Fruit fly (Drosophila melanogaster) Kc167 (cell line): Measurements from ENCODE around the gene CG33773.

Experiments used
- Myc ChIP-seq: fragments of >200 bp; optimal IDR thresholded peaks from 2 replicates; lab custom pipeline; 2017; ENCODE audit warnings: missing external identifiers
- Sin3A ChIP-seq: fragments of >200 bp; optimal IDR thresholded peaks from 2 replicates; lab custom pipeline; 2018; ENCODE audit warnings: missing external identifiers
- h ChIP-seq: fragments of >200 bp; optimal IDR thresholded peaks from 3 replicates; lab custom pipeline; 2018; ENCODE audit warnings: missing external identifiers
- insv ChIP-seq: fragments of >200 bp; optimal IDR thresholded peaks from 3 replicates; lab custom pipeline; 2018; ENCODE audit warnings: missing external identifiers
- psq ChIP-seq: fragments of >200 bp; optimal IDR thresholded peaks from 2 replicates; lab custom pipeline; 2017; ENCODE audit warnings: missing external identifiers
- ttk ChIP-seq: sonication (Bioruptor generic); optimal IDR thresholded peaks from 2 replicates; lab custom pipeline; 2017; ENCODE audit warnings: missing external identifiers

The CG33773 gene

DNA sequence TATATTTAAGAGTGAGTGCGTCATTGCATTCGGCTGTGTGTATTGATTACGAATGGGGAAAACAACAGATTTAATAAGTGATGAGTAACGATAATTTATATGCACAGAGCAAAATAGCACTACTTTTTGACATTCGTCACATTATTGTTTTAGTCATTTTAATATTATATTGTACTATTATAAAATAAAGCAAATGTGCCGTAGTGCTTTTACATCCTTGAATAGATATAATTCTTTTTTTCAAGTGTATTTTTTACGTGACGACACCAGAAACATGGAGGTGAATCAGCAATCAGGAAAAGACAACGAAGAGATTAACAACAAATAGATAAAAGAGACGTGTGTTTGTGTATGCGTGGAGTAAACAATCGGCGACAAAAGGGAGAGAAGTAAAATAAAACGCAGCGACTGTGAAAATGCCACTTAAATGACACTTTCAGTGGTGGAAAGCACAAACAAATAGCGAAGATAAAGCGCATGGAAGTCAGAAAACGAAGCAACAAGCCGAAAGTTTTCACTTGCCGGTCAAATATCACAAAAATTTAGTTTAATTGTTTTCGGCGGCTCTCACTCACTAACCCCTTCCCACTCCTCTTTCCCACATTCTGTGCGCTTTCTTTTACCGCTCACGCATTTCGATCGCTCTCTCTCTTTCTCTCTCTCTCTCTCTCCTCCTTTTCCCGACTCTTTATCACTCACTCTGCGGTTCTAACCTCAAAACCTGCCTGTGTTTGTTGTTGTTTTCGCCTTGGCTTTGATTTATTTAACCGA lies 24.1 kb downstream of the CG33773 start:
- TF ChIP-seq ttk (lab: Kevin White, UChicago) (no peak), Sin3A (lab: Kevin White, UChicago) (no peak), Myc (lab: Kevin White, UChicago) (no peak), insv (lab: Kevin White, UChicago) (no peak), psq (lab: Kevin White, UChicago) (no peak), h (no peak)

DNA sequence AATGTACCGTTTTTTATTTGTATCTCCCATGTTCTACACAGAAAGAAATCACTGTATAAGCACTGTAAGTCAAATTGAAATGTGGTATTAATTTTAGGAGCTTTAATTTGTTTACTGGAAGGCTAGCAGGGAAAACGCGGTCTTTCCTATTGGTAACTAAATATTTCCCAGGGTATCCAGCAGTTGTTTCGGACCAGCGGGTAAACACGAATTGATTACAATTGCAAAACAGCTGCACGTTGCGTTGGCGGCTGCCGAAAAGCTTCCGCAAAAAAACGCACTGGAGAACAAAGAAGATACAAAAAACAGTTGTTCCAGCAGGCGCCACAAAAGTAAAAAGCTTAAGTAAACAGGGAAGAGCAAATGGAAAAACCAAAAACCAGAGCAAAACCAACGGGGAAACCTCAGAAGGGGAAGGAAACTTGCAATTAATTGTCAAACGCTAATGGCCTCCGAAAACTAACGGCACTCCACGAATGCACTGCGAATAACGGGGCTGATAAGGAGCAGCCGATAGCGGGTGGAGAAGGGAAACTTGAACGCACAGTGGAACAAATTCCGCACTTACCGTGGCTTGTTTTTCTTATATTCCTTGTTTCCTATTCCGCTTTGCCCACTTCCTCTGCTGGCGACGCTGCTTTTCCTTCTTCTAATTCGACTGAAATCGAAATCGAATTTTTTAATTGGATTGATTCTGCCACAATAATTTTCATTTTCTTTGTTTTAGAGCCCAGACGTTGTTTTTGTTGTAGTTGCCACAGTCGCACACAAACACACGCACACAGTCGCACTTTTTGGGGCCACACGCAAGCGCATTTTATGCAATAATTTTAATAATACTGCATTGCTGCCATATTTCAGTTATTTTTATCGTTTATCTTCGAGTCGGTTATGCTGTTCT lies 24.9 kb downstream of the CG33773 start:
- TF ChIP-seq h (no peak), psq (lab: Kevin White, UChicago) (no peak), Myc (lab: Kevin White, UChicago) (no peak), insv (lab: Kevin White, UChicago) (no peak), Sin3A (lab: Kevin White, UChicago) (no peak), ttk (lab: Kevin White, UChicago) (no peak)

DNA sequence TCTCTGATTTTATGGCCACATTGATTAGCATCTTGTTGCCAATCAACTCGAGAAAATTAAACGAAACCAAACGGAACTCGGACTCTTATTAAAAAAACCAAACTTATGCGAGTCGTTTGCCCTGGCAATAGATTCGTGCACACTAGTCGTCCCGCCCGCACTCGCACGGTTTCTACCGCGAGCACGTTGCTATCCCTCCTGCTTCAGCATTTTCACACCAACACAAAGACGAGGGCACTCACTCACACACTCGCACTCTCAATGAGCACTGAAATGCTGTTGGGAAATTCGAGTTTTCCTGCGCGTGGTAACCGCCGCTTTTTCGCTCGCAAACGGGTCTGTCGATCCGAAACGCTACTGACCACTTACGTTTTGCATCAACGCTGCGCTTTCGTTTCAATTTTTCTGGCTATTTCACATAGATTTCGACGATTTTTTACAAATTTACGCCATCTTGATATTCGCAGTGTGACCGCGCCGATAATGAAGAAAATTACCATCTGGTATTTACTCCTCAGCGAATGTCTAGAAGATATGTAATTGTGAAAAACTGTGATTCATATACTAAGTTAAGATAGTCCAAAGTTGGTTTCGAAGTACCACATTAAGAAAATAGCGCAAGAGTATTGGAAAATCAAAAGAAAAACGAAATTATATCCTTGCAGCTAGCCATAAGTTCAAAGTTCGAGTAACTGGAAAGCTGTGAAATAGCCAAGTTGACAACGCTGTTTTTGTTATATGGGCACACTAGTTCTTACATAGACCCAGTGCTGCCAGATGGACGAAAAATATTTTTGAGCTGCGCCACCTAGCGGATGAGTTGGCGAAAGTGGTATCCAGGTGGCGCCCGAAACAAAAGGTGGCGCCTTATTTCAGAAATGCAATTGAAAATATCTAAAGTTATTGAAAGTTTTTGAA lies 25.8 kb downstream of the CG33773 start, which contains the start of gene dco:
Gene dco (minus strand): TSS at position 503 of the 918 bp plus-strand sequence.
- no peak for TF ChIP-seq insv (lab: Kevin White, UChicago)
- no peak for TF ChIP-seq Myc (lab: Kevin White, UChicago)
- TF ChIP-seq Sin3A (lab: Kevin White, UChicago), result no peak
- no peak for TF ChIP-seq psq (lab: Kevin White, UChicago)
- no peak for TF ChIP-seq h
- no peak for TF ChIP-seq ttk (lab: Kevin White, UChicago)

DNA sequence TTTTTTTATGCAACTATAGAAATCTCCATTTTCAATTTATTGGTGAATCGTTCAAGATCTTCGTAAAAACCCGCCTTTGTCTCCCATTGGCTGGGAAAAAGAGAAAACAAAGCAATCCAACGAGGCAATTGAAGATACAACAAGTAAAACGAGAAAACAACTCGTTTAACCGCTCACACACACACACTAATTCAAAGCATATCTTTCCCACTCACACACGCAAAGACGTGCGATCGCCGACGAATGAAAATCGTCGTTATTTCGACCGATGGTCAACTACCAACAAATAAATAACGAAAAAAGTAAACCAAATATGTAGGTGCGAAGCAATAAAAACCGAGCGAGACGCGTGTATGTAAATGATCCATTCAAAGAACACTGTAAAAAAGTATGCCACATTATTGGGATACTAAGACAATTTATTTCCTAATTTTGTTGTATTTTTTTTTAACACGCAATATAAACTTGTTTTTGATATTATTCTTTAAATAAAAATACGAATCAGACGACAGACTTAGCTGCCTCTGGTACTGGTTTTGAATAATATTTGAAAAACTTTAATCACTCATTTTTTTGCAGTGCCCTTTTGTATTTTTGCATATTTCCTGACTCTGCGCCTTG lies 27.3 kb downstream of the CG33773 start:
- TF ChIP-seq Myc (lab: Kevin White, UChicago) (no peak), Sin3A (lab: Kevin White, UChicago) (no peak), h (no peak), insv (lab: Kevin White, UChicago) (no peak), psq (lab: Kevin White, UChicago) (no peak), ttk (lab: Kevin White, UChicago) (no peak)

DNA sequence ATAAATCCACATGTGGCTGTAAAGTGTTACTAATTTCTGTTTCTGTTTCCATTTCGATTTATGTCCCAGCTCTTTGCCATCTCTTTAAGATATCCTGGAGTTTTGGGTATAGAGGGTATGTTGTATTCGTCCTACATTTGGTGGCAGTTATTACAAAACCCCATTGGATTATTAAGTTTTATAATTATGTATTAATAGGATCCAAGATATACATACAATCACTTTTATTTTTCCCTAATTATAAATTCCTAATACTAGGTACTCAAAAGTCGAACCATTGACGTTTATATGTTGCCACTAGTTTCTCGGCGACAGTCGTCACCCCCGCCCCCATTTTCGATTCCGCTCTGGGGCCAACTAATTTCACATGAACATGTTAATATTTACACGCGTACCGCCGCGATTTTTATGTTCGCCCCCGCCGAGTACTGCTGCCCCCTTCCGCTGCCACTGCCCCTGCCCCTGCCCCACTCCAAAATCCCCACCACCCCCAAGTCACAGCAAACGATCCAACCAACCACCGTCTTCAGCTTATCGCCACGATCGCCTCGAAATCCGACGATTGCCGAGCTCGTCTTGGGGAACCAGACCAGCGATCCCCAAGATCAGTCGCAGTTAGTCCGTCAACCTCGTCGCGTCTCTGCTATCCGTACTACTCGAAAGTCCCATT lies 29.6 kb downstream of the CG33773 start, which contains the start of gene Sox100B:
Gene Sox100B (plus strand): TSS at position 601 of the 670 bp plus-strand sequence.
- TF ChIP-seq ttk (lab: Kevin White, UChicago) (no peak), Sin3A (lab: Kevin White, UChicago) (no peak), Myc (lab: Kevin White, UChicago) (no peak), insv (lab: Kevin White, UChicago) (no peak)

DNA sequence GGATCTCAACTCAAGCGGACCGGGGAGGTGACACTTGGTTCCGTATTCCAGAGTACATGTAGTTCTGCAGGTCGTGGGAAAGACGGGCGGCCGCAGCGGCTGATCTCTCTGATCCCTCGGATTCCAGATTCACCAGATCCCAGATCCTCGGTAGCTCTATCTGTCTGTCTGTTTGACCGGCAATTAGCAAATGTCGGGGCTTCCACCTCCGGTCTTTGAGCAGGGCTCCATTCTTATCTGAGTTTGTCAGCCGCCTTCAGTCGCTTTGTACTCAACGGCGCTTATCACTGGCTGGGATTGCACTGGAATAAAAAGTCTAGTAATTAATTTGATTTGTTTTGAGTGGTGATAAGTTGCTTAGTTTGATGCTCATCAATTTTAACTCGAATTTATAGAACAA lies 31.2 kb downstream of the CG33773 start:
- TF ChIP-seq h (no peak), Sin3A (lab: Kevin White, UChicago) (no peak), ttk (lab: Kevin White, UChicago) (no peak), Myc (lab: Kevin White, UChicago) (no peak), insv (lab: Kevin White, UChicago) (no peak), psq (lab: Kevin White, UChicago) (no peak)

DNA sequence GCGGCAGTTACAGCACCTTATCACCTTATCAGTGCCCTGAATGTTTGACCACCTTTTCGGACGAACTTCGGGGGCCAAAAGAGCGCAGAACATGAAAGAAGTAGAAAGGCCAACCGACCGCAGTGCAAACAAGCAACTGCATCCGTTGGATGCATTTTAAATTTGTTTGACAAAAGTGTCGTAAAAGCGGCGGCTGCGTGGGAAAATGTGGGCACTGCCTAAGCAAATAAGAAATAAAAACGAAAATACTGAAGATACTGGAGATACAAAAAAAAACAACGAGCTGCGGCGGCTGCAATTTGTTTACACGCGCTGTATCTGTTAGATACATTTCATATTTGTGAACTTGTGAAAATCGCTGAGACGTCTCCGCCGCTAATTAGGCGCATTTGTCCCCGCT lies 35.6 kb downstream of the CG33773 start:
- TF ChIP-seq Sin3A (lab: Kevin White, UChicago) (no peak), insv (lab: Kevin White, UChicago) (no peak), psq (lab: Kevin White, UChicago) (no peak), h (no peak), Myc (lab: Kevin White, UChicago) (no peak), ttk (lab: Kevin White, UChicago) (no peak)
